Worm (Caenorhabditis elegans) whole organism, mixed stage, embryonic: ENCODE data around the gene F07C4.11.

Source experiments
- M03D4.4 ChIP-seq: sonication (generic microtip); optimal IDR thresholded peaks from 2 replicates; lab custom pipeline; 2017; ENCODE audit warnings: mild to moderate bottlenecking, missing genetic modification characterization, missing compliant biosample characterization
- bed-3 ChIP-seq: fragments of 200-800 bp; sonication (Bioruptor generic); optimal IDR thresholded peaks from 3 replicates; lab custom pipeline; 2018; ENCODE audit warnings: mild to moderate bottlenecking, missing genetic modification characterization, moderate library complexity, missing compliant biosample characterization
- ceh-39 ChIP-seq: fragments of 150-350 bp; optimal IDR thresholded peaks from 2 replicates; lab custom pipeline; 2014; ENCODE audit warnings: missing biosample characterization, missing genetic modification characterization
- ceh-43 ChIP-seq: fragments of 200-800 bp; sonication (Bioruptor generic); optimal IDR thresholded peaks from 2 replicates; lab custom pipeline; 2018; ENCODE audit warnings: mild to moderate bottlenecking, missing genetic modification characterization, moderate library complexity, missing compliant biosample characterization
- ceh-83 ChIP-seq: fragments of 200-800 bp; sonication (Bioruptor generic); optimal IDR thresholded peaks from 2 replicates; lab custom pipeline; 2018; ENCODE audit warnings: mild to moderate bottlenecking, missing genetic modification characterization, missing compliant biosample characterization
- ces-1 ChIP-seq: fragments of 150-350 bp; optimal IDR thresholded peaks from 2 replicates; lab custom pipeline; 2014; ENCODE audit warnings: missing biosample characterization, missing genetic modification reagents, missing genetic modification characterization
- cnd-1 ChIP-seq: fragments of 200-800 bp; sonication (Bioruptor generic); optimal IDR thresholded peaks from 2 replicates; lab custom pipeline; 2018; ENCODE audit warnings: mild to moderate bottlenecking, missing genetic modification characterization, missing compliant biosample characterization
- drap-1 ChIP-seq: fragments of 200-800 bp; sonication (Bioruptor generic); optimal IDR thresholded peaks from 3 replicates; lab custom pipeline; 2018; ENCODE audit warnings: mild to moderate bottlenecking, missing genetic modification characterization, missing compliant biosample characterization
- elt-1 ChIP-seq: sonication (generic microtip); optimal IDR thresholded peaks from 2 replicates; lab custom pipeline; 2017; ENCODE audit warnings: missing genetic modification characterization, mild to moderate bottlenecking, missing compliant biosample characterization, antibody characterized with exemption, moderate library complexity, borderline replicate concordance; ENCODE audit not compliant: insufficient read depth
- elt-3 ChIP-seq: fragments of 150-350 bp; optimal IDR thresholded peaks from 2 replicates; lab custom pipeline; 2014; ENCODE audit warnings: missing biosample characterization, missing genetic modification characterization
- ham-2 ChIP-seq: fragments of 200-800 bp; sonication (Bioruptor generic); optimal IDR thresholded peaks from 2 replicates; lab custom pipeline; 2018; ENCODE audit warnings: mild to moderate bottlenecking, missing genetic modification characterization, missing compliant biosample characterization
- hlh-1 ChIP-seq: fragments of 150-350 bp; optimal IDR thresholded peaks from 2 replicates; lab custom pipeline; 2014; ENCODE audit warnings: missing biosample characterization, missing genetic modification reagents, missing genetic modification characterization
- lin-13 ChIP-seq: fragments of 150-350 bp; optimal IDR thresholded peaks from 2 replicates; lab custom pipeline; 2014; ENCODE audit warnings: missing biosample characterization, missing genetic modification characterization
- lin-32 ChIP-seq: fragments of 200-800 bp; sonication (Bioruptor generic); optimal IDR thresholded peaks from 2 replicates; lab custom pipeline; 2018; ENCODE audit warnings: mild to moderate bottlenecking, missing genetic modification characterization, missing compliant biosample characterization
- lsy-2 ChIP-seq: fragments of 150-350 bp; optimal IDR thresholded peaks from 2 replicates; lab custom pipeline; 2014; ENCODE audit warnings: missing biosample characterization, missing genetic modification characterization
- mab-5 ChIP-seq: fragments of 150-350 bp; optimal IDR thresholded peaks from 2 replicates; lab custom pipeline; 2014; ENCODE audit warnings: missing biosample characterization, missing genetic modification characterization
- mep-1 ChIP-seq: fragments of 150-350 bp; optimal IDR thresholded peaks from 2 replicates; lab custom pipeline; 2017; ENCODE audit warnings: missing biosample characterization, missing genetic modification reagents, missing genetic modification characterization, inconsistent platforms
- mls-2 ChIP-seq: sonication (generic microtip); optimal IDR thresholded peaks from 2 replicates; lab custom pipeline; 2016; ENCODE audit warnings: mild to moderate bottlenecking, missing genetic modification characterization, moderate library complexity, missing compliant biosample characterization
- nhr-12 ChIP-seq: fragments of 150-350 bp; optimal IDR thresholded peaks from 2 replicates; lab custom pipeline; 2014; ENCODE audit warnings: missing biosample characterization, missing genetic modification characterization
- nhr-2 ChIP-seq: fragments of 150-350 bp; optimal IDR thresholded peaks from 2 replicates; lab custom pipeline; 2014; ENCODE audit warnings: missing biosample characterization, missing genetic modification characterization
- nhr-237 ChIP-seq: fragments of 150-350 bp; optimal IDR thresholded peaks from 2 replicates; lab custom pipeline; 2014; ENCODE audit warnings: missing biosample characterization, missing genetic modification characterization
- nhr-28 ChIP-seq: fragments of 150-350 bp; optimal IDR thresholded peaks from 2 replicates; lab custom pipeline; 2014; ENCODE audit warnings: missing biosample characterization, missing genetic modification characterization
- nhr-76 ChIP-seq: sonication (generic microtip); optimal IDR thresholded peaks from 2 replicates; lab custom pipeline; 2017; ENCODE audit warnings: missing biosample characterization, missing genetic modification characterization
- pha-4 ChIP-seq: fragments of 150-350 bp; optimal IDR thresholded peaks from 2 replicates; lab custom pipeline; 2018; ENCODE audit warnings: missing biosample characterization, missing genetic modification reagents, missing genetic modification characterization
- sem-2 ChIP-seq: fragments of 200-800 bp; sonication (Bioruptor generic); optimal IDR thresholded peaks from 2 replicates; lab custom pipeline; 2018; ENCODE audit warnings: mild to moderate bottlenecking, missing genetic modification characterization, missing compliant biosample characterization
- snpc-4 ChIP-seq: fragments of 150-350 bp; optimal IDR thresholded peaks from 2 replicates; lab custom pipeline; 2014; ENCODE audit warnings: missing biosample characterization, missing genetic modification characterization
- sptf-1 ChIP-seq: sonication (generic microtip); optimal IDR thresholded peaks from 2 replicates; lab custom pipeline; 2017; ENCODE audit warnings: mild to moderate bottlenecking, missing genetic modification characterization, moderate library complexity, missing compliant biosample characterization
- tbx-8 ChIP-seq: fragments of 200-800 bp; sonication (Bioruptor generic); optimal IDR thresholded peaks from 2 replicates; lab custom pipeline; 2018; ENCODE audit warnings: mild to moderate bottlenecking, missing genetic modification characterization, moderate library complexity, missing compliant biosample characterization
- unc-120 ChIP-seq: sonication (generic microtip); optimal IDR thresholded peaks from 2 replicates; lab custom pipeline; 2017; ENCODE audit warnings: missing genetic modification characterization, missing compliant biosample characterization; ENCODE audit not compliant: poor library complexity, severe bottlenecking
- unc-39 ChIP-seq: fragments of 150-350 bp; optimal IDR thresholded peaks from 2 replicates; lab custom pipeline; 2014; ENCODE audit warnings: missing biosample characterization, missing genetic modification characterization
- zip-8 ChIP-seq: fragments of 150-350 bp; optimal IDR thresholded peaks from 2 replicates; lab custom pipeline; 2014; ENCODE audit warnings: missing biosample characterization, missing genetic modification characterization
- ztf-11 ChIP-seq: fragments of 150-350 bp; optimal IDR thresholded peaks from 2 replicates; lab custom pipeline; 2014; ENCODE audit warnings: missing biosample characterization, missing genetic modification characterization

Gene F07C4.11

ce11 chrV:7643416-7643815 is at the start of gene F07C4.11:
Gene F07C4.11, minus strand, starts transcription at chrV:7643516.
- TF ChIP-seq mls-2 (no peak), sem-2 (GFP tag; lab: Kevin White, UChicago) (no peak), ceh-39 (tag; lab: Kevin White, UChicago) (no peak), tbx-8 (no peak), cnd-1 (tag; lab: Kevin White, UChicago) (no peak), nhr-12 (tag; lab: Kevin White, UChicago) (no peak), elt-1 (no peak), nhr-237 (tag; lab: Kevin White, UChicago) (no peak), lin-13 (tag; lab: Kevin White, UChicago) (no peak), M03D4.4 (no peak), mep-1 (no peak), nhr-28 (no peak), mab-5 (no peak), ces-1 (GFP tag; lab: Kevin White, UChicago) (no peak), pha-4 (tag; lab: Kevin White, UChicago) (no peak), unc-39 (tag; lab: Kevin White, UChicago) (no peak), nhr-76 (tag; lab: Kevin White, UChicago) (no peak), ztf-11 (tag; lab: Kevin White, UChicago) (no peak), bed-3 (GFP tag; lab: Kevin White, UChicago) (no peak), nhr-2 (no peak)

ce11 chrV:7690637-7691036 is 47.3 kb upstream of the F07C4.11 start:
- TF ChIP-seq hlh-1 (no peak), nhr-12 (tag; lab: Kevin White, UChicago) (no peak), ceh-43 (GFP tag; lab: Kevin White, UChicago) (no peak), elt-3 (tag; lab: Kevin White, UChicago) (no peak), ham-2 (GFP tag; lab: Kevin White, UChicago) (no peak), elt-1 (no peak), cnd-1 (tag; lab: Kevin White, UChicago) (no peak), nhr-2 (no peak), pha-4 (tag; lab: Kevin White, UChicago) (no peak), nhr-28 (no peak), lsy-2 (tag; lab: Kevin White, UChicago) (no peak), mab-5 (no peak), unc-120 (tag; lab: Kevin White, UChicago) (no peak), sptf-1 (no peak), snpc-4 (no peak), ces-1 (GFP tag; lab: Kevin White, UChicago) (no peak), nhr-76 (tag; lab: Kevin White, UChicago) (no peak)

DNA sequence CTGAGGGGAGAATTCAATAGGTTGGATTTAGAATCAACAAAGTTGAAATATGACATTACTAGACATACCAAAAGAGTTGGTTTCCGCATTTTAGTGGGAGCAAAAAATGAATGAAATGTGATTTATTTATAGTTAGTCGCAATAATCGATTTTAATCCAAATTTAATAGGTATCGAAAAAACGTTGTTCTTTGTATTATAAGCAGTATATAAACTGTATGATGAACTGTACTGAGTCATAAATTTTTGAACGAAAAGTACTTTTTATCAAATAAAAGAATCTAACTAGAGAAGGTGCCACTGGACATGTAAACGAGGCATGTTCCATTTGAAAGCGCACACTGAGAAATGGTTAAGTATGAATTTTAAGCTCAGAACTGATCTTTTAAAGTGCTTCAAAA is 46.6 kb upstream of the F07C4.11 start, which contains the start of gene C12D5.9:
Gene C12D5.9, minus strand, starts transcription at position 101 of the 400 bp plus-strand sequence.
- TF ChIP-seq lsy-2 (tag; lab: Kevin White, UChicago) (no peak), unc-120 (tag; lab: Kevin White, UChicago) (no peak), ceh-43 (GFP tag; lab: Kevin White, UChicago) (no peak), hlh-1 (no peak), ceh-83 (GFP tag; lab: Kevin White, UChicago) (no peak), snpc-4 (no peak), bed-3 (GFP tag; lab: Kevin White, UChicago) (no peak), zip-8 (tag; lab: Kevin White, UChicago) (no peak)

DNA sequence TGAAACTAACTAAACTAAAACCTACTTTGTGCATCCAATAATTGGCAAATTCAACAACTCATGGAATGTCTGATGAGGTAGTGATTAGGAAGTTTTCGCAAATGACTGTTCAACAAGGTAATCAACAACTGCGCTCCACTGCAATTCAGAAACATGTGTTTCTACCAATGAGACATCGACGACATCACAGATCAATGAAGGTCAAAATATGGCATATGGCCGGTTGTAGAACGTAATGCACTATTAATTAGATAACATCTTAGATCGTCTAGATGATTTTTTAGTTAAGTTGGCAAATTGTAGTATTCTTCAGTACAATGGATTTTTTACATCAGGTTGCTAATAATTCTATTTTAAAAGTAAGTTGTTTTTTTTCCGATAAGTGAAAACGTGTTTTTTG is 42.9 kb upstream of the F07C4.11 start, which contains the start of the genes nhr-94 and nhr-152:
Gene nhr-94, minus strand, starts transcription at position 147 of the 400 bp plus-strand sequence.
Gene nhr-152, plus strand, starts transcription at position 162 of the 400 bp plus-strand sequence.
- TF ChIP-seq nhr-76 (tag; lab: Kevin White, UChicago) (no peak), ces-1 (GFP tag; lab: Kevin White, UChicago) (no peak), nhr-2 (peak; percentile 81), elt-1 (peak; percentile 49)

- TF ChIP-seq sem-2 (GFP tag; lab: Kevin White, UChicago) (no peak), bed-3 (GFP tag; lab: Kevin White, UChicago) (no peak), ceh-39 (tag; lab: Kevin White, UChicago) (no peak), M03D4.4 (no peak), ces-1 (GFP tag; lab: Kevin White, UChicago) (no peak), pha-4 (tag; lab: Kevin White, UChicago) (no peak), ceh-43 (GFP tag; lab: Kevin White, UChicago) (no peak), lsy-2 (tag; lab: Kevin White, UChicago) (no peak), cnd-1 (tag; lab: Kevin White, UChicago) (no peak), lin-13 (tag; lab: Kevin White, UChicago) (no peak), nhr-76 (tag; lab: Kevin White, UChicago) (no peak), unc-39 (tag; lab: Kevin White, UChicago) (no peak), drap-1 (GFP tag; lab: Kevin White, UChicago) (no peak), lin-32 (GFP tag; lab: Kevin White, UChicago) (no peak)
Measured at ce11 chrV:7683907-7684655, 40.8 kb upstream of the F07C4.11 start, which contains the start of gene sre-11. Gene sre-11, minus strand, starts transcription at chrV:7683957.
